Fruit fly (Drosophila melanogaster) whole organism, embryonic: ENCODE data around the gene RapGAP1.
A peak's percentile ranks its signal among the peaks of the same experiment; 100 is the strongest.

Experiments used
- Abd-B ChIP-seq: fragments of 200-800 bp; sonication (Bioruptor generic); optimal IDR thresholded peaks from 2 replicates; lab custom pipeline; 2018; ENCODE audit warnings: missing biosample characterization, mild to moderate bottlenecking, missing genetic modification characterization, moderate library complexity
- CG10267 ChIP-seq: fragments of 200-800 bp; sonication (Bioruptor generic); optimal IDR thresholded peaks from 2 replicates; lab custom pipeline; 2018; ENCODE audit warnings: missing biosample characterization, mild to moderate bottlenecking, missing genetic modification characterization, moderate library complexity
- CG10959 ChIP-seq: fragments of 200-800 bp; sonication (Bioruptor generic); IDR thresholded peaks from 2 replicates; pipeline ENCODE4 v1.3.6; 2022; ENCODE audit warnings: missing biosample characterization, missing genetic modification characterization
- CG10979 ChIP-seq: fragments of 200-800 bp; sonication (Bioruptor generic); optimal IDR thresholded peaks from 2 replicates; lab custom pipeline; 2018; ENCODE audit warnings: missing biosample characterization, mild to moderate bottlenecking, missing genetic modification characterization, moderate library complexity
- CG11696 ChIP-seq: fragments of 200-800 bp; sonication (Bioruptor generic); IDR thresholded peaks from 2 replicates; pipeline ENCODE4 v1.3.6; 2022; ENCODE audit warnings: missing biosample characterization, missing genetic modification characterization
- CG12769 ChIP-seq: fragments of 200-800 bp; sonication (Bioruptor generic); optimal IDR thresholded peaks from 2 replicates; lab custom pipeline; 2019; ENCODE audit warnings: missing biosample characterization, mild to moderate bottlenecking, missing genetic modification characterization, moderate library complexity
- CG13894 ChIP-seq: fragments of 200-800 bp; sonication (Bioruptor generic); optimal IDR thresholded peaks from 3 replicates; lab custom pipeline; 2018; ENCODE audit warnings: missing biosample characterization, mild to moderate bottlenecking, missing genetic modification characterization, moderate library complexity
- CG17361 ChIP-seq: fragments of 200-800 bp; sonication (Bioruptor generic); IDR thresholded peaks from 3 replicates; pipeline ENCODE4 v1.3.6; 2022; ENCODE audit warnings: missing biosample characterization, missing genetic modification characterization
- CG18262 ChIP-seq: fragments of 200-800 bp; optimal IDR thresholded peaks from 3 replicates; lab custom pipeline; 2019; ENCODE audit warnings: missing biosample characterization, mild to moderate bottlenecking, missing genetic modification characterization, moderate library complexity
- CG2120 ChIP-seq: fragments of 200-800 bp; sonication (Bioruptor generic); optimal IDR thresholded peaks from 3 replicates; lab custom pipeline; 2016; ENCODE audit warnings: missing biosample characterization, missing genetic modification characterization
- CG2199 ChIP-seq: fragments of 200-800 bp; sonication (Bioruptor generic); IDR thresholded peaks from 3 replicates; pipeline ENCODE4 v1.3.6; 2022; ENCODE audit warnings: missing biosample characterization, missing genetic modification characterization
- CG32767 ChIP-seq: fragments of 200-800 bp; sonication (Bioruptor generic); IDR thresholded peaks from 2 replicates; pipeline ENCODE4 v1.3.6; 2022; ENCODE audit warnings: missing biosample characterization, missing genetic modification characterization
- CG6175 ChIP-seq: fragments of 200-800 bp; sonication (Bioruptor generic); IDR thresholded peaks from 3 replicates; pipeline ENCODE4 v1.3.6; 2022; ENCODE audit warnings: missing biosample characterization, missing genetic modification characterization
- CG6654 ChIP-seq: fragments of 200-800 bp; sonication (Bioruptor generic); optimal IDR thresholded peaks from 2 replicates; lab custom pipeline; 2017; ENCODE audit warnings: missing biosample characterization, mild to moderate bottlenecking, missing genetic modification characterization
- CG7556 ChIP-seq: fragments of 200-800 bp; sonication (Bioruptor generic); optimal IDR thresholded peaks from 2 replicates; lab custom pipeline; 2017; ENCODE audit warnings: missing biosample characterization, mild to moderate bottlenecking, missing genetic modification characterization
- Dref ChIP-seq: fragments of 200-800 bp; sonication (Bioruptor generic); IDR thresholded peaks from 2 replicates; pipeline ENCODE4 v1.3.6; 2022; ENCODE audit warnings: missing biosample characterization, missing genetic modification characterization
- Ets65A ChIP-seq: fragments of 200-800 bp; sonication (Bioruptor generic); peaks from one replicate; lab custom pipeline; 2016; ENCODE audit warnings: missing biosample characterization, missing genetic modification characterization
- Gug ChIP-seq: fragments of 200-800 bp; sonication (Bioruptor generic); IDR thresholded peaks from 4 replicates; pipeline ENCODE4 v1.3.6; 2022; ENCODE audit warnings: missing biosample characterization, missing genetic modification characterization
- Med ChIP-seq: fragments of 200-800 bp; sonication (Bioruptor generic); peaks from one replicate; lab custom pipeline; 2016; ENCODE audit warnings: missing biosample characterization, missing genetic modification characterization, mild to moderate bottlenecking, inconsistent platforms, moderate library complexity
- Ptx1 ChIP-seq: fragments of 200-800 bp; sonication (Bioruptor generic); IDR thresholded peaks from 2 replicates; pipeline ENCODE4 v1.3.6; 2022; ENCODE audit warnings: missing biosample characterization, missing genetic modification characterization
- Six4 ChIP-seq: fragments of 200-800 bp; sonication (Bioruptor generic); optimal IDR thresholded peaks from 2 replicates; lab custom pipeline; 2016; ENCODE audit warnings: missing biosample characterization, missing genetic modification characterization
- Xrp1 ChIP-seq: fragments of 200-800 bp; sonication (Bioruptor generic); IDR thresholded peaks from 2 replicates; pipeline ENCODE4 v1.3.6; 2022; ENCODE audit warnings: missing biosample characterization, missing genetic modification characterization
- ash1 ChIP-seq: fragments of 200-800 bp; sonication (Bioruptor generic); optimal IDR thresholded peaks from 2 replicates; lab custom pipeline; 2018; ENCODE audit warnings: missing biosample characterization, mild to moderate bottlenecking, missing genetic modification characterization
- crc ChIP-seq: fragments of 200-800 bp; sonication (Bioruptor generic); optimal IDR thresholded peaks from 2 replicates; lab custom pipeline; 2016; ENCODE audit warnings: missing biosample characterization, missing genetic modification characterization
- crol ChIP-seq: fragments of 200-800 bp; sonication (Bioruptor generic); IDR thresholded peaks from 2 replicates; pipeline ENCODE4 v1.3.6; 2022; ENCODE audit warnings: missing biosample characterization, missing genetic modification characterization
- crp ChIP-seq, 2 experiments: fragments of 200-800 bp; sonication (Bioruptor generic); optimal IDR thresholded peaks; 2 replicates in 1 of 2; 3 replicates in 1 of 2; lab custom pipeline; 2017; ENCODE audit warnings: missing biosample characterization in 2 of 2, missing genetic modification characterization in 2 of 2, mild to moderate bottlenecking in 1 of 2, moderate library complexity in 1 of 2
- dmrt99B ChIP-seq: fragments of 200-800 bp; sonication (Bioruptor generic); optimal IDR thresholded peaks from 2 replicates; lab custom pipeline; 2018; ENCODE audit warnings: missing biosample characterization, mild to moderate bottlenecking, missing genetic modification characterization, moderate library complexity
- ewg ChIP-seq: fragments of 200-800 bp; sonication (Bioruptor generic); optimal IDR thresholded peaks from 3 replicates; lab custom pipeline; 2017; ENCODE audit warnings: mild to moderate bottlenecking, missing biosample characterization, missing genetic modification reagents, missing genetic modification characterization
- hb ChIP-seq: fragments of 200-800 bp; sonication (Bioruptor generic); IDR thresholded peaks from 3 replicates; pipeline ENCODE4 v1.3.6; 2022; ENCODE audit warnings: missing biosample characterization, missing genetic modification characterization; ENCODE audit not compliant: partially characterized antibody
- ken ChIP-seq: fragments of 200-800 bp; sonication (Bioruptor generic); IDR thresholded peaks from 3 replicates; pipeline ENCODE4 v1.3.6; 2022; ENCODE audit warnings: missing biosample characterization, missing genetic modification characterization
- phol ChIP-seq: fragments of 200-800 bp; sonication (Bioruptor generic); optimal IDR thresholded peaks from 3 replicates; lab custom pipeline; 2018; ENCODE audit warnings: missing biosample characterization, mild to moderate bottlenecking, missing genetic modification characterization, moderate library complexity
- pnt ChIP-seq: fragments of 200-800 bp; sonication (Bioruptor generic); optimal IDR thresholded peaks from 3 replicates; lab custom pipeline; 2016; ENCODE audit warnings: missing biosample characterization, missing genetic modification characterization
- pros ChIP-seq: fragments of 200-800 bp; sonication (Bioruptor generic); optimal IDR thresholded peaks from 3 replicates; lab custom pipeline; 2019; ENCODE audit warnings: missing biosample characterization, mild to moderate bottlenecking, missing genetic modification characterization, moderate library complexity
- sc ChIP-seq, 3 experiments: fragments of >200 bp in 2 of 3; fragments of 200-800 bp in 1 of 3; sonication (Bioruptor generic) in 1 of 3; optimal IDR thresholded peaks; 2 replicates in 2 of 3; 3 replicates in 1 of 3; lab custom pipeline; 2017; ENCODE audit warnings: mild to moderate bottlenecking in 1 of 3, missing biosample characterization in 1 of 3, missing genetic modification characterization in 1 of 3, missing genetic modification reagents in 1 of 3
- sr ChIP-seq: fragments of 200-800 bp; sonication (Bioruptor generic); IDR thresholded peaks from 3 replicates; pipeline ENCODE4 v1.3.6; 2022; ENCODE audit warnings: missing biosample characterization, missing genetic modification characterization
- trh ChIP-seq: fragments of 200-800 bp; sonication (Bioruptor generic); optimal IDR thresholded peaks from 2 replicates; lab custom pipeline; 2016; ENCODE audit warnings: missing biosample characterization, missing genetic modification characterization
- tup ChIP-seq: fragments of 200-800 bp; sonication (Bioruptor generic); optimal IDR thresholded peaks from 2 replicates; lab custom pipeline; 2016; ENCODE audit warnings: missing biosample characterization, mild to moderate bottlenecking, missing genetic modification characterization, moderate library complexity
- vvl ChIP-seq: fragments of 200-800 bp; sonication (Bioruptor generic); IDR thresholded peaks from 2 replicates; pipeline ENCODE4 v1.3.6; 2022; ENCODE audit warnings: missing biosample characterization, missing genetic modification characterization

RapGAP1 gene

dm6 chr2L:7508867-7509266, 69.9 kb downstream of the RapGAP1 start (continued):
- TF ChIP-seq ewg (GFP tag; lab: Kevin White, UChicago) (no peak), CG13894 (tag; lab: Kevin White, UChicago) (no peak), ken (GFP tag; lab: Robert Waterston, UW) (0 out of 3 replicates have a peak, but pooled peaks have one; percentile 20), vvl (GFP tag; lab: Robert Waterston, UW) (peak; percentile 33; the same call in 1 of the 2 replicates), trh (GFP tag; lab: Kevin White, UChicago) (no peak), CG18262 (tag; lab: Kevin White, UChicago) (no peak), CG10267 (tag; lab: Kevin White, UChicago) (no peak), crp (GFP tag; optimal IDR thresholded peaks at IDR 0.05; lab: Kevin White, UChicago) (no peak), CG10959 (GFP tag; lab: Robert Waterston, UW) (no peak), CG7556 (GFP tag; lab: Kevin White, UChicago) (no peak)

- no peak for TF ChIP-seq Six4 (GFP tag; lab: Kevin White, UChicago)
- TF ChIP-seq CG17361 (GFP tag; lab: Robert Waterston, UW), result peak; percentile 67; the same call in 2 of the 3 replicates
Measured at dm6 chr2L:7508463-7508862, 70.3 kb downstream of the RapGAP1 start.

dm6 chr2L:7507447-7507846, 71.3 kb downstream of the RapGAP1 start:
- TF ChIP-seq crol (GFP tag; lab: Robert Waterston, UW) (peak; percentile 33; the same call in 1 of the 2 replicates), Med (GFP tag; lab: Kevin White, UChicago) (peak; percentile 27), CG2199 (peak; percentile 90; the same call in 1 of the 3 replicates), CG6654 (GFP tag; lab: Kevin White, UChicago) (peak; percentile 91), sc (optimal IDR thresholded peaks at IDR 0.05; lab: Kevin White, UChicago) (no peak), sc (GFP tag; optimal IDR thresholded peaks at IDR 0.05; lab: Kevin White, UChicago) (no peak)

- peak; percentile 65 for TF ChIP-seq CG6654 (GFP tag; lab: Kevin White, UChicago)
- TF ChIP-seq CG2199, result 0 out of 3 replicates have a peak, but pooled peaks have one; percentile 65
- no peak for TF ChIP-seq CG6175 (GFP tag; lab: Robert Waterston, UW)
- no peak for TF ChIP-seq Xrp1 (GFP tag; lab: Robert Waterston, UW)
- no peak for TF ChIP-seq CG2120 (GFP tag; lab: Kevin White, UChicago)
- peak; percentile 8 for TF ChIP-seq Ets65A (GFP tag; lab: Kevin White, UChicago)
- TF ChIP-seq tup (GFP tag; lab: Kevin White, UChicago), result no peak
- no peak for TF ChIP-seq Abd-B
- TF ChIP-seq crc (GFP tag; lab: Kevin White, UChicago), result no peak
- peak; percentile 6 for TF ChIP-seq pros (GFP tag; lab: Kevin White, UChicago)
- TF ChIP-seq Gug (GFP tag; lab: Robert Waterston, UW), result no peak
- peak; percentile 77 for TF ChIP-seq CG11696
- no peak for TF ChIP-seq Ptx1 (GFP tag; lab: Robert Waterston, UW)
- peak; percentile 2 for TF ChIP-seq CG10979 (tag; lab: Kevin White, UChicago)
- TF ChIP-seq phol, result peak; percentile 3
- no peak for TF ChIP-seq sr (GFP tag; lab: Robert Waterston, UW)
- peak; percentile 22 for TF ChIP-seq dmrt99B (tag; lab: Kevin White, UChicago)
- TF ChIP-seq hb (GFP tag; lab: Robert Waterston, UW), result no peak
- TF ChIP-seq CG12769, result no peak
- no peak for TF ChIP-seq CG32767 (GFP tag; lab: Robert Waterston, UW)
- no peak for TF ChIP-seq ash1 (GFP tag; lab: Kevin White, UChicago)
- TF ChIP-seq pnt (GFP tag; lab: Kevin White, UChicago), result no peak
- TF ChIP-seq Dref (GFP tag; lab: Robert Waterston, UW), result no peak
Measured at dm6 chr2L:7505976-7506375, 72.8 kb downstream of the RapGAP1 start.
